Worm (Caenorhabditis elegans) whole organism, mixed stage, embryonic: ENCODE measurements around the gene T19C4.5.

Experiments used
- M03D4.4 ChIP-seq: sonication (generic microtip); optimal IDR thresholded peaks from 2 replicates; lab custom pipeline; 2017; ENCODE audit warnings: mild to moderate bottlenecking, missing genetic modification characterization, missing compliant biosample characterization
- bed-3 ChIP-seq: fragments of 200-800 bp; sonication (Bioruptor generic); optimal IDR thresholded peaks from 3 replicates; lab custom pipeline; 2018; ENCODE audit warnings: mild to moderate bottlenecking, missing genetic modification characterization, moderate library complexity, missing compliant biosample characterization
- blmp-1 ChIP-seq: fragments of 150-350 bp; optimal IDR thresholded peaks from 2 replicates; lab custom pipeline; 2014; ENCODE audit warnings: missing biosample characterization, missing genetic modification characterization
- ceh-39 ChIP-seq: fragments of 150-350 bp; optimal IDR thresholded peaks from 2 replicates; lab custom pipeline; 2014; ENCODE audit warnings: missing biosample characterization, missing genetic modification characterization
- ceh-43 ChIP-seq: fragments of 200-800 bp; sonication (Bioruptor generic); optimal IDR thresholded peaks from 2 replicates; lab custom pipeline; 2018; ENCODE audit warnings: mild to moderate bottlenecking, missing genetic modification characterization, moderate library complexity, missing compliant biosample characterization
- ceh-83 ChIP-seq: fragments of 200-800 bp; sonication (Bioruptor generic); optimal IDR thresholded peaks from 2 replicates; lab custom pipeline; 2018; ENCODE audit warnings: mild to moderate bottlenecking, missing genetic modification characterization, missing compliant biosample characterization
- ces-1 ChIP-seq: fragments of 150-350 bp; optimal IDR thresholded peaks from 2 replicates; lab custom pipeline; 2014; ENCODE audit warnings: missing biosample characterization, missing genetic modification reagents, missing genetic modification characterization
- cnd-1 ChIP-seq: fragments of 200-800 bp; sonication (Bioruptor generic); optimal IDR thresholded peaks from 2 replicates; lab custom pipeline; 2018; ENCODE audit warnings: mild to moderate bottlenecking, missing genetic modification characterization, missing compliant biosample characterization
- drap-1 ChIP-seq: fragments of 200-800 bp; sonication (Bioruptor generic); optimal IDR thresholded peaks from 3 replicates; lab custom pipeline; 2018; ENCODE audit warnings: mild to moderate bottlenecking, missing genetic modification characterization, missing compliant biosample characterization
- elt-3 ChIP-seq: fragments of 150-350 bp; optimal IDR thresholded peaks from 2 replicates; lab custom pipeline; 2014; ENCODE audit warnings: missing biosample characterization, missing genetic modification characterization
- flh-1 ChIP-seq: fragments of 200-800 bp; sonication (Bioruptor generic); optimal IDR thresholded peaks from 2 replicates; lab custom pipeline; 2018; ENCODE audit warnings: mild to moderate bottlenecking, missing genetic modification characterization, moderate library complexity, missing compliant biosample characterization
- ham-2 ChIP-seq: fragments of 200-800 bp; sonication (Bioruptor generic); optimal IDR thresholded peaks from 2 replicates; lab custom pipeline; 2018; ENCODE audit warnings: mild to moderate bottlenecking, missing genetic modification characterization, missing compliant biosample characterization
- hlh-1 ChIP-seq: fragments of 150-350 bp; optimal IDR thresholded peaks from 2 replicates; lab custom pipeline; 2014; ENCODE audit warnings: missing biosample characterization, missing genetic modification reagents, missing genetic modification characterization
- lin-13 ChIP-seq: fragments of 150-350 bp; optimal IDR thresholded peaks from 2 replicates; lab custom pipeline; 2014; ENCODE audit warnings: missing biosample characterization, missing genetic modification characterization
- lin-32 ChIP-seq: fragments of 200-800 bp; sonication (Bioruptor generic); optimal IDR thresholded peaks from 2 replicates; lab custom pipeline; 2018; ENCODE audit warnings: mild to moderate bottlenecking, missing genetic modification characterization, missing compliant biosample characterization
- lsy-2 ChIP-seq: fragments of 150-350 bp; optimal IDR thresholded peaks from 2 replicates; lab custom pipeline; 2014; ENCODE audit warnings: missing biosample characterization, missing genetic modification characterization
- mep-1 ChIP-seq: fragments of 150-350 bp; optimal IDR thresholded peaks from 2 replicates; lab custom pipeline; 2017; ENCODE audit warnings: missing biosample characterization, missing genetic modification reagents, missing genetic modification characterization, inconsistent platforms
- mls-2 ChIP-seq: sonication (generic microtip); optimal IDR thresholded peaks from 2 replicates; lab custom pipeline; 2016; ENCODE audit warnings: mild to moderate bottlenecking, missing genetic modification characterization, moderate library complexity, missing compliant biosample characterization
- nhr-12 ChIP-seq: fragments of 150-350 bp; optimal IDR thresholded peaks from 2 replicates; lab custom pipeline; 2014; ENCODE audit warnings: missing biosample characterization, missing genetic modification characterization
- nhr-2 ChIP-seq: fragments of 150-350 bp; optimal IDR thresholded peaks from 2 replicates; lab custom pipeline; 2014; ENCODE audit warnings: missing biosample characterization, missing genetic modification characterization
- nhr-237 ChIP-seq: fragments of 150-350 bp; optimal IDR thresholded peaks from 2 replicates; lab custom pipeline; 2014; ENCODE audit warnings: missing biosample characterization, missing genetic modification characterization
- nhr-28 ChIP-seq: fragments of 150-350 bp; optimal IDR thresholded peaks from 2 replicates; lab custom pipeline; 2014; ENCODE audit warnings: missing biosample characterization, missing genetic modification characterization
- nhr-76 ChIP-seq: sonication (generic microtip); optimal IDR thresholded peaks from 2 replicates; lab custom pipeline; 2017; ENCODE audit warnings: missing biosample characterization, missing genetic modification characterization
- sem-2 ChIP-seq: fragments of 200-800 bp; sonication (Bioruptor generic); optimal IDR thresholded peaks from 2 replicates; lab custom pipeline; 2018; ENCODE audit warnings: mild to moderate bottlenecking, missing genetic modification characterization, missing compliant biosample characterization
- snpc-4 ChIP-seq: fragments of 150-350 bp; optimal IDR thresholded peaks from 2 replicates; lab custom pipeline; 2014; ENCODE audit warnings: missing biosample characterization, missing genetic modification characterization
- sptf-1 ChIP-seq: sonication (generic microtip); optimal IDR thresholded peaks from 2 replicates; lab custom pipeline; 2017; ENCODE audit warnings: mild to moderate bottlenecking, missing genetic modification characterization, moderate library complexity, missing compliant biosample characterization
- tbx-8 ChIP-seq: fragments of 200-800 bp; sonication (Bioruptor generic); optimal IDR thresholded peaks from 2 replicates; lab custom pipeline; 2018; ENCODE audit warnings: mild to moderate bottlenecking, missing genetic modification characterization, moderate library complexity, missing compliant biosample characterization
- unc-120 ChIP-seq: sonication (generic microtip); optimal IDR thresholded peaks from 2 replicates; lab custom pipeline; 2017; ENCODE audit warnings: missing genetic modification characterization, missing compliant biosample characterization; ENCODE audit not compliant: poor library complexity, severe bottlenecking
- unc-39 ChIP-seq: fragments of 150-350 bp; optimal IDR thresholded peaks from 2 replicates; lab custom pipeline; 2014; ENCODE audit warnings: missing biosample characterization, missing genetic modification characterization
- unc-62 ChIP-seq: fragments of 150-350 bp; optimal IDR thresholded peaks from 2 replicates; lab custom pipeline; 2014; ENCODE audit warnings: missing biosample characterization, missing genetic modification reagents, missing genetic modification characterization
- zip-8 ChIP-seq: fragments of 150-350 bp; optimal IDR thresholded peaks from 2 replicates; lab custom pipeline; 2014; ENCODE audit warnings: missing biosample characterization, missing genetic modification characterization
- ztf-11 ChIP-seq: fragments of 150-350 bp; optimal IDR thresholded peaks from 2 replicates; lab custom pipeline; 2014; ENCODE audit warnings: missing biosample characterization, missing genetic modification characterization

The T19C4.5 gene

ce11 chrV:11190983-11191382 is 19.0 kb downstream of the T19C4.5 start, which contains the start of gene lgc-49:
TSS of gene lgc-49 (plus strand) at chrV:11191283.
- no peak for TF ChIP-seq nhr-76 (tag; lab: Kevin White, UChicago)
- no peak for TF ChIP-seq nhr-28 (tag; lab: Kevin White, UChicago)
- TF ChIP-seq nhr-12 = no peak
- no peak for TF ChIP-seq lsy-2 (tag; lab: Kevin White, UChicago)
- no peak for TF ChIP-seq sptf-1 (tag; lab: Kevin White, UChicago)
- no peak for TF ChIP-seq flh-1 (GFP tag; lab: Kevin White, UChicago)
- TF ChIP-seq lin-13 (tag; lab: Kevin White, UChicago) = no peak
- TF ChIP-seq ceh-43 (GFP tag; lab: Kevin White, UChicago) = no peak
- no peak for TF ChIP-seq ceh-83 (GFP tag; lab: Kevin White, UChicago)

- TF ChIP-seq ceh-83 (GFP tag; lab: Kevin White, UChicago) = no peak
- no peak for TF ChIP-seq snpc-4 (tag; lab: Kevin White, UChicago)
- no peak for TF ChIP-seq nhr-76 (tag; lab: Kevin White, UChicago)
- TF ChIP-seq elt-3 (tag; lab: Kevin White, UChicago) = no peak
- no peak for TF ChIP-seq tbx-8
- TF ChIP-seq lin-32 (GFP tag; lab: Kevin White, UChicago) = no peak
- TF ChIP-seq sptf-1 (tag; lab: Kevin White, UChicago) = no peak
- TF ChIP-seq sem-2 (GFP tag; lab: Kevin White, UChicago) = no peak
- no peak for TF ChIP-seq cnd-1 (tag; lab: Kevin White, UChicago)
- no peak for TF ChIP-seq ceh-39
- no peak for TF ChIP-seq unc-39 (tag; lab: Kevin White, UChicago)
- TF ChIP-seq nhr-2 = no peak
- TF ChIP-seq mep-1 = no peak
- TF ChIP-seq unc-62 (GFP tag; lab: Kevin White, UChicago) = no peak
- TF ChIP-seq hlh-1 (tag; lab: Kevin White, UChicago) = no peak
- no peak for TF ChIP-seq ham-2
- TF ChIP-seq ces-1 = no peak
- no peak for TF ChIP-seq ceh-43 (GFP tag; lab: Kevin White, UChicago)
These were observed 24.1 kb downstream of the T19C4.5 start, which contains the start of gene clc-6 for ce11 chrV:11196109-11196508. TSS of gene clc-6 (minus strand) at chrV:11196209.

- TF ChIP-seq zip-8 (tag; lab: Kevin White, UChicago) (no peak), ham-2 (no peak), sem-2 (GFP tag; lab: Kevin White, UChicago) (no peak), nhr-237 (tag; lab: Kevin White, UChicago) (no peak), ceh-83 (GFP tag; lab: Kevin White, UChicago) (no peak), mls-2 (no peak), blmp-1 (tag; lab: Kevin White, UChicago) (no peak), M03D4.4 (tag; lab: Kevin White, UChicago) (no peak), mep-1 (no peak)
These were observed 24.7 kb downstream of the T19C4.5 start for ce11 chrV:11196631-11197258.

ce11 chrV:11198094-11198493 is 26.1 kb downstream of the T19C4.5 start:
- TF ChIP-seq blmp-1 (tag; lab: Kevin White, UChicago) (peak; percentile 55), hlh-1 (tag; lab: Kevin White, UChicago) (no peak)

ce11 chrV:11199497-11199896 is 27.5 kb downstream of the T19C4.5 start:
- no peak for TF ChIP-seq lin-13 (tag; lab: Kevin White, UChicago)
- TF ChIP-seq drap-1 (GFP tag; lab: Kevin White, UChicago) = no peak
- no peak for TF ChIP-seq unc-62 (GFP tag; lab: Kevin White, UChicago)
- TF ChIP-seq bed-3 (GFP tag; lab: Kevin White, UChicago) = no peak
- no peak for TF ChIP-seq unc-120 (tag; lab: Kevin White, UChicago)
- no peak for TF ChIP-seq ceh-43 (GFP tag; lab: Kevin White, UChicago)
- no peak for TF ChIP-seq sptf-1 (tag; lab: Kevin White, UChicago)
- no peak for TF ChIP-seq ztf-11 (tag; lab: Kevin White, UChicago)
- TF ChIP-seq mep-1 = no peak
- TF ChIP-seq nhr-76 (tag; lab: Kevin White, UChicago) = no peak
- TF ChIP-seq blmp-1 (tag; lab: Kevin White, UChicago) = no peak
- no peak for TF ChIP-seq tbx-8
